Fruit fly (Drosophila melanogaster) whole organism, embryonic: ENCODE results near the gene inaE.

Source experiments
- Blimp-1 ChIP-seq: fragments of 200-800 bp; sonication (Bioruptor generic); optimal IDR thresholded peaks from 3 replicates; lab custom pipeline; 2018; ENCODE audit warnings: missing biosample characterization, missing genetic modification characterization, mild to moderate bottlenecking, moderate library complexity, missing genetic modification reagents
- CG11398 ChIP-seq: fragments of 200-800 bp; sonication (Bioruptor generic); optimal IDR thresholded peaks from 2 replicates; lab custom pipeline; 2016; ENCODE audit warnings: missing biosample characterization, missing genetic modification characterization
- CG12769 ChIP-seq: fragments of 200-800 bp; sonication (Bioruptor generic); optimal IDR thresholded peaks from 2 replicates; lab custom pipeline; 2019; ENCODE audit warnings: missing biosample characterization, mild to moderate bottlenecking, missing genetic modification characterization, moderate library complexity
- CG14667 ChIP-seq: fragments of 200-800 bp; sonication (Bioruptor generic); IDR thresholded peaks from 2 replicates; pipeline ENCODE4 v1.3.6; 2022; ENCODE audit warnings: missing biosample characterization, missing genetic modification characterization
- CG15011 ChIP-seq: fragments of 200-800 bp; sonication (Bioruptor generic); optimal IDR thresholded peaks from 3 replicates; lab custom pipeline; 2018; ENCODE audit warnings: missing biosample characterization, mild to moderate bottlenecking, missing genetic modification characterization
- CG16779 ChIP-seq: fragments of 200-800 bp; sonication (Bioruptor generic); IDR thresholded peaks from 2 replicates; pipeline ENCODE4 v1.3.6; 2022; ENCODE audit warnings: missing biosample characterization, missing genetic modification characterization
- CG17186 ChIP-seq: fragments of 200-800 bp; sonication (Bioruptor generic); optimal IDR thresholded peaks from 3 replicates; lab custom pipeline; 2017; ENCODE audit warnings: missing biosample characterization, missing genetic modification reagents, missing genetic modification characterization
- CG17912 ChIP-seq: fragments of 200-800 bp; sonication (Bioruptor generic); optimal IDR thresholded peaks from 2 replicates; lab custom pipeline; 2018; ENCODE audit warnings: missing biosample characterization, mild to moderate bottlenecking, missing genetic modification characterization
- CG18599 ChIP-seq: fragments of 200-800 bp; sonication (Bioruptor generic); optimal IDR thresholded peaks from 3 replicates; lab custom pipeline; 2017; ENCODE audit warnings: missing biosample characterization, missing genetic modification characterization, mild to moderate bottlenecking, moderate library complexity, missing genetic modification reagents
- CG2199 ChIP-seq: fragments of 200-800 bp; sonication (Bioruptor generic); IDR thresholded peaks from 3 replicates; pipeline ENCODE4 v1.3.6; 2022; ENCODE audit warnings: missing biosample characterization, missing genetic modification characterization
- CG30403 ChIP-seq: fragments of 200-800 bp; sonication (Bioruptor generic); optimal IDR thresholded peaks from 3 replicates; lab custom pipeline; 2016; ENCODE audit warnings: missing biosample characterization, missing genetic modification characterization
- CG30431 ChIP-seq: fragments of 200-800 bp; sonication (Bioruptor generic); optimal IDR thresholded peaks from 2 replicates; lab custom pipeline; 2017; ENCODE audit warnings: missing biosample characterization, missing genetic modification characterization
- CG32772 ChIP-seq: fragments of 200-800 bp; sonication (Bioruptor generic); IDR thresholded peaks from 2 replicates; pipeline ENCODE4 v1.3.6; 2022; ENCODE audit warnings: missing biosample characterization, missing genetic modification characterization
- CG34422 ChIP-seq: fragments of 200-800 bp; sonication (Bioruptor generic); IDR thresholded peaks from 3 replicates; pipeline ENCODE4 v1.3.6; 2022; ENCODE audit warnings: missing biosample characterization, missing genetic modification characterization
- CG43689 ChIP-seq: fragments of 200-800 bp; sonication (Bioruptor generic); IDR thresholded peaks from 2 replicates; pipeline ENCODE4 v1.3.6; 2022; ENCODE audit warnings: missing biosample characterization, missing genetic modification characterization
- CG4424 ChIP-seq: fragments of 200-800 bp; sonication (Bioruptor generic); optimal IDR thresholded peaks from 3 replicates; lab custom pipeline; 2016; ENCODE audit warnings: missing biosample characterization, missing genetic modification characterization
- CG7786 ChIP-seq: fragments of 200-800 bp; sonication (Bioruptor generic); optimal IDR thresholded peaks from 2 replicates; lab custom pipeline; 2016; ENCODE audit warnings: missing biosample characterization, missing genetic modification characterization
- CG8944 ChIP-seq: fragments of 200-800 bp; sonication (Bioruptor generic); optimal IDR thresholded peaks from 3 replicates; lab custom pipeline; 2016; ENCODE audit warnings: missing biosample characterization, missing genetic modification characterization
- E2f1 ChIP-seq: fragments of 200-800 bp; sonication (Bioruptor generic); IDR thresholded peaks from 2 replicates; pipeline ENCODE4 v1.3.6; 2022; ENCODE audit warnings: missing biosample characterization, missing genetic modification characterization
- E2f2 ChIP-seq: fragments of 200-800 bp; sonication (Bioruptor generic); IDR thresholded peaks from 2 replicates; pipeline ENCODE4 v1.3.6; 2022; ENCODE audit warnings: missing biosample characterization, missing genetic modification characterization
- GATAe ChIP-seq: fragments of 200-800 bp; sonication (Bioruptor generic); conservative IDR thresholded peaks from 2 replicates; pipeline ENCODE4 v1.3.6; 2022; ENCODE audit warnings: missing biosample characterization, missing genetic modification characterization
- Hey ChIP-seq: fragments of 200-800 bp; sonication (Bioruptor generic); optimal IDR thresholded peaks from 3 replicates; lab custom pipeline; 2018; ENCODE audit warnings: missing biosample characterization, mild to moderate bottlenecking, missing genetic modification characterization
- MBD-R2 ChIP-seq: fragments of 200-800 bp; sonication (Bioruptor generic); IDR thresholded peaks from 2 replicates; pipeline ENCODE4 v1.3.6; 2022; ENCODE audit warnings: missing biosample characterization, missing genetic modification characterization
- Med ChIP-seq: fragments of 200-800 bp; sonication (Bioruptor generic); peaks from one replicate; lab custom pipeline; 2016; ENCODE audit warnings: missing biosample characterization, missing genetic modification characterization, mild to moderate bottlenecking, inconsistent platforms, moderate library complexity
- Mrtf ChIP-seq: fragments of 200-800 bp; sonication (Bioruptor generic); IDR thresholded peaks from 3 replicates; pipeline ENCODE4 v1.3.6; 2022; ENCODE audit warnings: missing biosample characterization, missing genetic modification characterization
- Nf-YA ChIP-seq: fragments of 200-800 bp; sonication (Bioruptor generic); IDR thresholded peaks from 2 replicates; pipeline ENCODE4 v1.3.6; 2022; ENCODE audit warnings: missing biosample characterization, missing genetic modification characterization
- NfI ChIP-seq: fragments of 200-800 bp; sonication (Bioruptor generic); optimal IDR thresholded peaks from 3 replicates; lab custom pipeline; 2018; ENCODE audit warnings: missing biosample characterization, mild to moderate bottlenecking, missing genetic modification characterization, moderate library complexity
- Opbp ChIP-seq: fragments of 200-800 bp; sonication (Bioruptor generic); IDR thresholded peaks from 3 replicates; pipeline ENCODE4 v1.3.6; 2022; ENCODE audit warnings: missing biosample characterization, missing genetic modification characterization; ENCODE audit not compliant: partially characterized antibody
- Ravus ChIP-seq: fragments of 200-800 bp; sonication (Bioruptor generic); IDR thresholded peaks from 2 replicates; pipeline ENCODE4 v1.3.6; 2022; ENCODE audit warnings: missing biosample characterization, missing genetic modification characterization
- TFAM ChIP-seq: fragments of 200-800 bp; sonication (Bioruptor generic); optimal IDR thresholded peaks from 2 replicates; lab custom pipeline; 2017; ENCODE audit warnings: missing biosample characterization, missing genetic modification characterization, inconsistent platforms
- Taf1 ChIP-seq: fragments of 200-800 bp; sonication (Bioruptor generic); IDR thresholded peaks from 2 replicates; pipeline ENCODE4 v1.3.6; 2022; ENCODE audit warnings: missing biosample characterization, missing genetic modification characterization
- Usf ChIP-seq: fragments of 200-800 bp; sonication (Bioruptor generic); optimal IDR thresholded peaks from 2 replicates; lab custom pipeline; 2017; ENCODE audit warnings: missing genotype, missing biosample characterization, missing genetic modification characterization
- bcd ChIP-seq: fragments of 200-800 bp; sonication (Bioruptor generic); optimal IDR thresholded peaks from 2 replicates; lab custom pipeline; 2017; ENCODE audit warnings: missing biosample characterization, mild to moderate bottlenecking, missing genetic modification characterization
- cato ChIP-seq: fragments of 200-800 bp; sonication (Bioruptor generic); optimal IDR thresholded peaks from 2 replicates; lab custom pipeline; 2016; ENCODE audit warnings: missing biosample characterization, missing genetic modification characterization, borderline replicate concordance
- chif ChIP-seq, 2 experiments: fragments of 200-800 bp; sonication (Bioruptor generic); optimal IDR thresholded peaks; 3 replicates each; lab custom pipeline; 2016; ENCODE audit warnings: missing biosample characterization in 2 of 2, missing genetic modification characterization in 2 of 2
- chm ChIP-seq: fragments of 200-800 bp; sonication (Bioruptor generic); IDR thresholded peaks from 2 replicates; pipeline ENCODE4 v1.3.6; 2022; ENCODE audit warnings: missing biosample characterization, missing genetic modification characterization
- dmrt99B ChIP-seq: fragments of 200-800 bp; sonication (Bioruptor generic); optimal IDR thresholded peaks from 2 replicates; lab custom pipeline; 2018; ENCODE audit warnings: missing biosample characterization, mild to moderate bottlenecking, missing genetic modification characterization, moderate library complexity
- fd64A ChIP-seq: fragments of 200-800 bp; sonication (Bioruptor generic); optimal IDR thresholded peaks from 3 replicates; lab custom pipeline; 2018; ENCODE audit warnings: missing biosample characterization, mild to moderate bottlenecking, missing genetic modification characterization
- fru ChIP-seq: fragments of >200 bp; optimal IDR thresholded peaks from 2 replicates; lab custom pipeline; 2017
- lola ChIP-seq, 3 experiments: fragments of >200 bp in 2 of 3; fragments of 200-800 bp in 1 of 3; sonication (Bioruptor generic) in 1 of 3; optimal IDR thresholded peaks; 2 replicates each; lab custom pipeline; 2017 to 2019; ENCODE audit warnings: missing biosample characterization in 3 of 3, missing genetic modification characterization in 3 of 3, mild to moderate bottlenecking in 1 of 3, moderate library complexity in 1 of 3
- mirr ChIP-seq: fragments of 200-800 bp; sonication (Bioruptor generic); optimal IDR thresholded peaks from 3 replicates; lab custom pipeline; 2018; ENCODE audit warnings: missing biosample characterization, mild to moderate bottlenecking, missing genetic modification characterization
- org-1 ChIP-seq: fragments of 200-800 bp; sonication (Bioruptor generic); optimal IDR thresholded peaks from 2 replicates; lab custom pipeline; 2017; ENCODE audit warnings: missing biosample characterization, missing genetic modification characterization
- phol ChIP-seq: fragments of 200-800 bp; sonication (Bioruptor generic); optimal IDR thresholded peaks from 3 replicates; lab custom pipeline; 2018; ENCODE audit warnings: missing biosample characterization, mild to moderate bottlenecking, missing genetic modification characterization, moderate library complexity
- schlank ChIP-seq: fragments of 200-800 bp; sonication (Bioruptor generic); optimal IDR thresholded peaks from 2 replicates; lab custom pipeline; 2018; ENCODE audit warnings: missing biosample characterization, mild to moderate bottlenecking, missing genetic modification characterization
- sens ChIP-seq: fragments of 200-800 bp; sonication (Bioruptor generic); peaks from one replicate; lab custom pipeline; 2016; ENCODE audit warnings: missing biosample characterization, missing genetic modification characterization
- shn ChIP-seq: fragments of 200-800 bp; sonication (Bioruptor generic); optimal IDR thresholded peaks from 3 replicates; lab custom pipeline; 2016; ENCODE audit warnings: missing biosample characterization, missing genetic modification characterization
- sima ChIP-seq: fragments of 200-800 bp; sonication (Bioruptor generic); optimal IDR thresholded peaks from 2 replicates; lab custom pipeline; 2016; ENCODE audit warnings: missing biosample characterization, missing genetic modification characterization
- stc ChIP-seq: fragments of 200-800 bp; sonication (Bioruptor generic); IDR thresholded peaks from 2 replicates; pipeline ENCODE4 v1.3.6; 2022; ENCODE audit warnings: missing biosample characterization, missing genetic modification characterization
- stwl ChIP-seq: fragments of 200-800 bp; sonication (Bioruptor generic); optimal IDR thresholded peaks from 3 replicates; lab custom pipeline; 2018; ENCODE audit warnings: missing biosample characterization, mild to moderate bottlenecking, missing genetic modification characterization, moderate library complexity
- tna ChIP-seq: fragments of 200-800 bp; sonication (Bioruptor generic); IDR thresholded peaks from 2 replicates; pipeline ENCODE4 v1.3.6; 2022; ENCODE audit warnings: missing biosample characterization, missing genetic modification characterization; ENCODE audit not compliant: partially characterized antibody
- vfl ChIP-seq: fragments of 200-800 bp; sonication (Bioruptor generic); optimal IDR thresholded peaks from 2 replicates; lab custom pipeline; 2016; ENCODE audit warnings: missing biosample characterization, missing genetic modification characterization

inaE gene

dm6 chrX:13740062-13740461, 43.5 kb upstream of the inaE start (continued):
- TF ChIP-seq lola (GFP tag; optimal IDR thresholded peaks at IDR 0.05; lab: Kevin White, UChicago): peak in 1 of 3 experiments; percentile 28
- peak; percentile 70 for TF ChIP-seq shn
- TF ChIP-seq chif (GFP tag; optimal IDR thresholded peaks at IDR 0.05; lab: Kevin White, UChicago): peak; percentile 67 to 80
- TF ChIP-seq sens: peak; percentile 88
- TF ChIP-seq CG15011 (GFP tag; lab: Kevin White, UChicago): peak; percentile 45
- TF ChIP-seq Nf-YA: peak; percentile 33; the same call in 1 of the 2 replicates
- no peak for TF ChIP-seq sima
- peak; percentile 63 for TF ChIP-seq CG30431 (GFP tag; lab: Kevin White, UChicago)
- TF ChIP-seq CG43689 (GFP tag; lab: Robert Waterston, UW): peak; percentile 36; the same call in 1 of the 2 replicates
- no peak for TF ChIP-seq fru (lab: Kevin White, UChicago)
- peak; percentile 63 for TF ChIP-seq E2f1 (GFP tag; lab: Robert Waterston, UW)
- peak; percentile 78 for TF ChIP-seq CG7786 (GFP tag; lab: Kevin White, UChicago)
- TF ChIP-seq E2f2: peak; percentile 9
- peak; percentile 79 for TF ChIP-seq CG14667
- TF ChIP-seq dmrt99B (tag; lab: Kevin White, UChicago): peak; percentile 84
- TF ChIP-seq Ravus (GFP tag; lab: Robert Waterston, UW): peak; percentile 25; the same call in 1 of the 2 replicates
- TF ChIP-seq Hey: peak; percentile 60
- TF ChIP-seq CG17912: peak; percentile 59
- TF ChIP-seq CG30403 (GFP tag; lab: Kevin White, UChicago): peak; percentile 72
- TF ChIP-seq CG32772 (GFP tag; lab: Robert Waterston, UW): peak; percentile 78
- TF ChIP-seq CG34422 (GFP tag; lab: Robert Waterston, UW): peak; percentile 75
- peak; percentile 9 for TF ChIP-seq cato (GFP tag; lab: Kevin White, UChicago)
- TF ChIP-seq stwl (tag; lab: Kevin White, UChicago): no peak
- peak; percentile 40 for TF ChIP-seq CG11398 (GFP tag; lab: Kevin White, UChicago)
- peak; percentile 44 for TF ChIP-seq org-1 (GFP tag; lab: Kevin White, UChicago)
- 0 out of 3 replicates have a peak, but pooled peaks have one; percentile 39 for TF ChIP-seq CG2199
- TF ChIP-seq MBD-R2 (GFP tag; lab: Robert Waterston, UW): peak; percentile 59; the same call in 1 of the 2 replicates
- peak; percentile 85 for TF ChIP-seq CG8944 (GFP tag; lab: Kevin White, UChicago)
- peak; percentile 34 for TF ChIP-seq CG17186 (GFP tag; lab: Kevin White, UChicago)
- TF ChIP-seq Taf1 (GFP tag; lab: Robert Waterston, UW): peak; percentile 57; the same call in 1 of the 2 replicates
- TF ChIP-seq NfI (GFP tag; lab: Kevin White, UChicago): peak; percentile 84
- TF ChIP-seq mirr (GFP tag; lab: Kevin White, UChicago): peak; percentile 87
- peak; percentile 92 for TF ChIP-seq CG12769 (tag; lab: Kevin White, UChicago)
- TF ChIP-seq schlank: peak; percentile 62
- TF ChIP-seq CG18599 (GFP tag; lab: Kevin White, UChicago): peak; percentile 91
- TF ChIP-seq Med: peak; percentile 97
- TF ChIP-seq stc (GFP tag; lab: Robert Waterston, UW): peak; percentile 75
- peak; percentile 85 for TF ChIP-seq CG16779
- TF ChIP-seq chm (GFP tag; lab: Robert Waterston, UW): peak; percentile 81
- no peak for TF ChIP-seq TFAM (GFP tag; lab: Kevin White, UChicago)
- no peak for TF ChIP-seq GATAe
- peak; percentile 89 for TF ChIP-seq Mrtf (GFP tag; lab: Robert Waterston, UW)
- TF ChIP-seq Blimp-1: peak; percentile 64
- peak; percentile 58 for TF ChIP-seq CG4424 (GFP tag; lab: Kevin White, UChicago)
- TF ChIP-seq phol (tag; lab: Kevin White, UChicago): peak; percentile 60
- TF ChIP-seq vfl (GFP tag; lab: Kevin White, UChicago): peak; percentile 37
- peak; percentile 15 for TF ChIP-seq fd64A (GFP tag; lab: Kevin White, UChicago)
- no peak for TF ChIP-seq Opbp (GFP tag; lab: Robert Waterston, UW)
- peak; percentile 65 for TF ChIP-seq Usf (GFP tag; lab: Kevin White, UChicago)
- peak; percentile 78 for TF ChIP-seq bcd (GFP tag; lab: Kevin White, UChicago)
- no peak for TF ChIP-seq tna (GFP tag; lab: Robert Waterston, UW)
